Fruit fly (Drosophila melanogaster) whole organism, adult: ENCODE results near the gene insv.

Experiments
- CG33017 ChIP-seq: fragments of 200-800 bp; sonication (Bioruptor generic); optimal IDR thresholded peaks from 2 replicates; lab custom pipeline; 2018; ENCODE audit warnings: missing biosample characterization, mild to moderate bottlenecking, missing genetic modification characterization, moderate library complexity
- Clk ChIP-seq: fragments of 200-800 bp; sonication (Bioruptor generic); optimal IDR thresholded peaks from 2 replicates; lab custom pipeline; 2017; ENCODE audit warnings: missing biosample characterization, missing genetic modification characterization
- bab1 ChIP-seq: fragments of 200-800 bp; sonication (Bioruptor generic); optimal IDR thresholded peaks from 3 replicates; lab custom pipeline; 2019; ENCODE audit warnings: missing biosample characterization, mild to moderate bottlenecking, missing genetic modification characterization, moderate library complexity
- cnc ChIP-seq, 2 experiments: fragments of >200 bp; optimal IDR thresholded peaks; 2 replicates each; lab custom pipeline; 2017
- kay ChIP-seq: fragments of 200-800 bp; sonication (Bioruptor generic); peaks from one replicate; lab custom pipeline; 2016; ENCODE audit warnings: missing biosample characterization, missing genetic modification characterization, borderline replicate concordance
- pad ChIP-seq: fragments of 200-800 bp; sonication (Bioruptor generic); optimal IDR thresholded peaks from 3 replicates; lab custom pipeline; 2017; ENCODE audit warnings: missing biosample characterization, missing genetic modification characterization, mild to moderate bottlenecking, moderate library complexity, missing genetic modification reagents
- toe ChIP-seq: fragments of 200-800 bp; sonication (Bioruptor generic); optimal IDR thresholded peaks from 2 replicates; lab custom pipeline; 2016; ENCODE audit warnings: missing biosample characterization, missing genetic modification characterization

- no peak for TF ChIP-seq CG33017
- no peak for TF ChIP-seq kay (GFP tag; lab: Kevin White, UChicago)
- no peak for TF ChIP-seq cnc (optimal IDR thresholded peaks at IDR 0.05; lab: Kevin White, UChicago)
- no peak for TF ChIP-seq toe (GFP tag; lab: Kevin White, UChicago)
- TF ChIP-seq pad (GFP tag; lab: Kevin White, UChicago), result no peak
- no peak for TF ChIP-seq Clk (GFP tag; lab: Kevin White, UChicago)
- TF ChIP-seq bab1, result no peak
These were observed at the start of gene insv for dm6 chr2L:2576565-2577360.
